Worm (Caenorhabditis elegans) whole organism, L2 larva: ENCODE data around the gene ZK813.6.

Experiments used
- C34F6.9 ChIP-seq: fragments of 150-350 bp; optimal IDR thresholded peaks from 2 replicates; lab custom pipeline; 2014; ENCODE audit warnings: missing biosample characterization, missing genetic modification characterization
- F13H6.1 ChIP-seq: sonication (generic microtip); optimal IDR thresholded peaks from 2 replicates; lab custom pipeline; 2016; ENCODE audit warnings: missing genetic modification characterization, missing compliant biosample characterization
- R02D3.7 ChIP-seq: fragments of 150-350 bp; optimal IDR thresholded peaks from 2 replicates; lab custom pipeline; 2014; ENCODE audit warnings: missing biosample characterization, missing genetic modification characterization
- Y55F3AM.14 ChIP-seq: fragments of 200-800 bp; sonication (Bioruptor generic); optimal IDR thresholded peaks from 2 replicates; lab custom pipeline; 2018; ENCODE audit warnings: mild to moderate bottlenecking, missing genetic modification characterization, missing compliant biosample characterization
- ZK546.5 ChIP-seq: sonication (generic microtip); optimal IDR thresholded peaks from 2 replicates; lab custom pipeline; 2017; ENCODE audit warnings: missing biosample characterization, missing genetic modification characterization
- alr-1 ChIP-seq: fragments of 150-350 bp; optimal IDR thresholded peaks from 2 replicates; lab custom pipeline; 2014; ENCODE audit warnings: missing biosample characterization, missing genetic modification characterization
- aly-2 ChIP-seq: fragments of 150-350 bp; optimal IDR thresholded peaks from 2 replicates; lab custom pipeline; 2014; ENCODE audit warnings: missing biosample characterization, missing genetic modification characterization
- ama-1 ChIP-seq: fragments of 150-350 bp; optimal IDR thresholded peaks from 2 replicates; lab custom pipeline; 2018; ENCODE audit warnings: inconsistent platforms
- blmp-1 ChIP-seq: sonication (generic microtip); optimal IDR thresholded peaks from 2 replicates; lab custom pipeline; 2017; ENCODE audit warnings: missing genetic modification characterization, mild to moderate bottlenecking, missing compliant biosample characterization, antibody characterized with exemption, moderate library complexity; ENCODE audit not compliant: insufficient read depth
- ceh-82 ChIP-seq: fragments of 150-350 bp; optimal IDR thresholded peaks from 2 replicates; lab custom pipeline; 2014; ENCODE audit warnings: missing biosample characterization, missing genetic modification characterization
- crh-2 ChIP-seq: sonication (generic microtip); optimal IDR thresholded peaks from 2 replicates; lab custom pipeline; 2017; ENCODE audit warnings: missing biosample characterization, missing genetic modification characterization
- dmd-4 ChIP-seq: sonication (generic microtip); optimal IDR thresholded peaks from 2 replicates; lab custom pipeline; 2017; ENCODE audit warnings: missing biosample characterization, missing genetic modification characterization
- egl-27 ChIP-seq: sonication (generic microtip); optimal IDR thresholded peaks from 3 replicates; lab custom pipeline; 2017; ENCODE audit warnings: missing biosample characterization, missing genetic modification reagents, missing genetic modification characterization
- elt-1 ChIP-seq: fragments of 150-350 bp; optimal IDR thresholded peaks from 2 replicates; lab custom pipeline; 2014; ENCODE audit warnings: missing biosample characterization, missing genetic modification characterization
- elt-3 ChIP-seq: sonication (generic microtip); optimal IDR thresholded peaks from 2 replicates; lab custom pipeline; 2017; ENCODE audit warnings: missing biosample characterization, missing genetic modification characterization
- fos-1 ChIP-seq: fragments of 150-350 bp; optimal IDR thresholded peaks from 2 replicates; lab custom pipeline; 2014; ENCODE audit warnings: missing biosample characterization, missing genetic modification characterization
- gmeb-1 ChIP-seq: fragments of 150-350 bp; optimal IDR thresholded peaks from 2 replicates; lab custom pipeline; 2014; ENCODE audit warnings: missing biosample characterization, missing genetic modification characterization
- lin-11 ChIP-seq: fragments of 150-350 bp; sonication (generic microtip); optimal IDR thresholded peaks from 2 replicates; lab custom pipeline; 2014; ENCODE audit warnings: missing biosample characterization, missing genetic modification characterization, inconsistent platforms, mixed read lengths
- mbf-1 ChIP-seq: sonication (generic microtip); optimal IDR thresholded peaks from 2 replicates; lab custom pipeline; 2017; ENCODE audit warnings: missing biosample characterization, missing genetic modification characterization
- nhr-10 ChIP-seq: sonication (generic microtip); optimal IDR thresholded peaks from 2 replicates; lab custom pipeline; 2017; ENCODE audit warnings: missing biosample characterization, missing genetic modification characterization
- nhr-12 ChIP-seq: fragments of 150-350 bp; optimal IDR thresholded peaks from 2 replicates; lab custom pipeline; 2014; ENCODE audit warnings: missing biosample characterization, missing genetic modification characterization
- nhr-21 ChIP-seq: fragments of 150-350 bp; optimal IDR thresholded peaks from 2 replicates; lab custom pipeline; 2014; ENCODE audit warnings: missing biosample characterization, missing genetic modification characterization
- nhr-23 ChIP-seq: fragments of 150-350 bp; optimal IDR thresholded peaks from 2 replicates; lab custom pipeline; 2014; ENCODE audit warnings: missing biosample characterization, missing genetic modification reagents, missing genetic modification characterization
- nhr-25 ChIP-seq: fragments of 150-350 bp; sonication (generic microtip); optimal IDR thresholded peaks from 3 replicates; lab custom pipeline; 2014; ENCODE audit warnings: missing biosample characterization, missing genetic modification characterization
- nhr-77 ChIP-seq: fragments of 150-350 bp; optimal IDR thresholded peaks from 2 replicates; lab custom pipeline; 2014; ENCODE audit warnings: missing biosample characterization, missing genetic modification characterization
- peb-1 ChIP-seq: fragments of 150-350 bp; optimal IDR thresholded peaks from 2 replicates; lab custom pipeline; 2014; ENCODE audit warnings: missing biosample characterization, missing genetic modification characterization
- sma-9 ChIP-seq, 2 experiments: fragments of 150-350 bp in 1 of 2; sonication (generic microtip) in 1 of 2; optimal IDR thresholded peaks; 2 replicates each; lab custom pipeline; 2014 to 2016; ENCODE audit warnings: missing genetic modification characterization in 2 of 2, mild to moderate bottlenecking in 1 of 2, missing biosample characterization in 1 of 2, missing compliant biosample characterization in 1 of 2, missing genetic modification reagents in 1 of 2, moderate library complexity in 1 of 2
- snpc-4 ChIP-seq: fragments of 150-350 bp; optimal IDR thresholded peaks from 2 replicates; lab custom pipeline; 2014; ENCODE audit warnings: missing biosample characterization, missing genetic modification characterization
- unc-39 ChIP-seq: fragments of 150-350 bp; optimal IDR thresholded peaks from 2 replicates; lab custom pipeline; 2014; ENCODE audit warnings: missing biosample characterization, missing genetic modification characterization
- unc-55 ChIP-seq: fragments of 150-350 bp; sonication (generic microtip); optimal IDR thresholded peaks from 3 replicates; lab custom pipeline; 2014; ENCODE audit warnings: missing biosample characterization, missing genetic modification reagents, missing genetic modification characterization
- unc-62 ChIP-seq: fragments of 150-350 bp; optimal IDR thresholded peaks from 2 replicates; lab custom pipeline; 2014; ENCODE audit warnings: missing biosample characterization, missing genetic modification reagents, missing genetic modification characterization
- zag-1 ChIP-seq: fragments of 150-350 bp; optimal IDR thresholded peaks from 2 replicates; lab custom pipeline; 2014; ENCODE audit warnings: missing biosample characterization, missing genetic modification characterization
- ztf-11 ChIP-seq: sonication (generic microtip); optimal IDR thresholded peaks from 2 replicates; lab custom pipeline; 2017; ENCODE audit warnings: missing biosample characterization, missing genetic modification characterization
- ztf-4 ChIP-seq: fragments of 150-350 bp; optimal IDR thresholded peaks from 2 replicates; lab custom pipeline; 2014; ENCODE audit warnings: missing biosample characterization, missing genetic modification characterization

The ZK813.6 gene

DNA sequence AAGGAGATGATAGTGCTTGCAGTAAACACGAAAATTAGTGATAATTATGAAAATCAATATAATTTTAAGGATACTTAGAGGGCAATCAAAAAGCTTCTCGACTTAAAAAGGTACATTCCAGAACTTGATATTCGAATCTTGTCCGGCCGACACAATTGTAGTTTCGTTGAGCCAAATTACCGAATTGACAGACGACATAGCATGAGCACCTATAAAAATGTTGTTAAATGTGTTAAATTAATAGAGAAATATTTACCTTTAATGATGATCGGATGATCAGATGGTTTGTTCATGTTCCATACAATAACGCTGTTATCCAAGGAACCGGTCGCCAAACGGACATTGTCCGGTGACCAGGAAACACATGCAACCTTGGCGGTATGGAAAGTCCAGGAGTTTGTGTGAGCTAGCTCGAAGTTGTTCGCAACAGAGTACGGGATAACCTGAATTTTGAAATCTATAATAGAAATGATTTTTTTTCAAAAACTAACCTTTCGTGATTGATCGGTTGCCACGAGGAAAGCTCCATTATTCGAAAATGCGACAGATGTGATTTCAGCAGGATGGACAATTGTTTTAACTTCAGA, 15.8 kb upstream of the ZK813.6 start:
- TF ChIP-seq unc-55 (GFP tag; lab: Kevin White, UChicago) (no peak), nhr-21 (no peak), ama-1 (lab: Kevin White, UChicago) (no peak), elt-1 (no peak), snpc-4 (no peak), peb-1 (tag; lab: Kevin White, UChicago) (no peak), unc-62 (GFP tag; lab: Kevin White, UChicago) (no peak), nhr-77 (tag; lab: Kevin White, UChicago) (no peak), nhr-23 (tag; lab: Kevin White, UChicago) (no peak), egl-27 (tag; lab: Kevin White, UChicago) (no peak), unc-39 (no peak)

DNA sequence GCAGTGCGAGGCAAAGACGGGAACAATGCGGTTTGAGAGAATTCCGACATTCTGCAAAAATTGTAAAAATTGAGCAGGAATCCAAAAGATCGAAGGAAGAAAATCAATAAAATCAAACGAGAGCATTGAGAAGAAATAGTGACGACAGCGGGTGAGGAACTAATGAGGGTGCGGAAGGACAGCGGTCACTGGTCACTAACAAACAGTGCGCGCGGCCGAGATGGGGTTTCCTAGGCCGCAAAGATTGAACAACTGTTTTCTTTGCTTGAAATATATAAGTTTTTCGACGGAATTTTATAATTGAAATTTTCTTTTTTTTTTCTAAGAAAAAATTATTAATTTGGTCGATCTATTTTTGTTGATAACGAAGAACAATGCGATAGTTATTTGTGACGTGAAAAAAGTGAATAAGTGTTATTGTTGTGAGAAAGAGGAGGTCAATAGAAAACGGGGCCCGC, 13.0 kb upstream of the ZK813.6 start, which contains the start of gene unc-78:
unc-78 (minus strand) TSS at position 51 of the 458 bp plus-strand sequence.
- TF ChIP-seq blmp-1 (no peak), F13H6.1 (tag; lab: Kevin White, UChicago) (peak; percentile 29), fos-1 (peak; percentile 33), gmeb-1 (tag; lab: Kevin White, UChicago) (no peak)

- TF ChIP-seq peb-1 (tag; lab: Kevin White, UChicago) = no peak
- TF ChIP-seq F13H6.1 (tag; lab: Kevin White, UChicago) = no peak
- TF ChIP-seq nhr-25 (tag; lab: Kevin White, UChicago) = peak; percentile 37
Observed at ce11 chrX:3414660-3415144, 9.9 kb upstream of the ZK813.6 start, which contains the start of gene dhs-27. TSS of gene dhs-27 (minus strand) at chrX:3414710.

DNA sequence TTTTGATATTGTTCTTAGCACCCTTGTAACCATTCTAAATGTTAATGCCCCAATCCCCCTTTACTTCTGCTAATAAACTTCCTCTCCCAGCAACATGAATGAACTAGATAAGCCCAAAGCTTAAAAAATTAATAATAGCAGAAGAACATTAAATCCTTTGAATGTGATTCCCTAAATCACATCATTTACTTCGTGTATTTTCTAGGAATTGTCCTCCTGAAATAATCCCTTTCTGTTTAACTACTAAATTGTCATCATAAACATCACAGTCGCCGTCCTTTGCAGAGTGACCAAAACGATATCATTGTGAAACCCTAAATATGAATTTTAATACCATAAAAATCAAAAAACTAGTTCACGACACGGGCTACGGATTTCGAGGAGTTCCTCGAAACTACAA, 8.6 kb upstream of the ZK813.6 start:
- TF ChIP-seq ztf-4 = no peak
- no peak for TF ChIP-seq mbf-1 (tag; lab: Kevin White, UChicago)
- no peak for TF ChIP-seq lin-11
- no peak for TF ChIP-seq blmp-1
- no peak for TF ChIP-seq nhr-77 (tag; lab: Kevin White, UChicago)
- TF ChIP-seq egl-27 (tag; lab: Kevin White, UChicago) = no peak
- TF ChIP-seq C34F6.9 (tag; lab: Kevin White, UChicago) = no peak
- no peak for TF ChIP-seq elt-1
- no peak for TF ChIP-seq fos-1
- TF ChIP-seq R02D3.7 (tag; lab: Kevin White, UChicago) = no peak
- TF ChIP-seq nhr-10 = no peak

- no peak for TF ChIP-seq alr-1 (tag; lab: Kevin White, UChicago)
- no peak for TF ChIP-seq nhr-12 (tag; lab: Kevin White, UChicago)
- TF ChIP-seq dmd-4 (tag; lab: Kevin White, UChicago) = no peak
- no peak for TF ChIP-seq C34F6.9 (tag; lab: Kevin White, UChicago)
- TF ChIP-seq fos-1 = no peak
- no peak for TF ChIP-seq unc-55 (GFP tag; lab: Kevin White, UChicago)
- TF ChIP-seq egl-27 (tag; lab: Kevin White, UChicago) = no peak
- TF ChIP-seq unc-62 (GFP tag; lab: Kevin White, UChicago) = no peak
- TF ChIP-seq sma-9 (GFP tag; optimal IDR thresholded peaks at IDR 0.05; lab: Kevin White, UChicago) = no peak
- no peak for TF ChIP-seq sma-9 (tag; optimal IDR thresholded peaks at IDR 0.05; lab: Kevin White, UChicago)
- TF ChIP-seq, all 48 proteins: peak for 0
Observed at ce11 chrX:3419084-3419483, 5.5 kb upstream of the ZK813.6 start, which contains the start of gene C04F6.7. TSS of gene C04F6.7 (minus strand) at chrX:3419184.

ce11 chrX:3429122-3429521, 4.5 kb downstream of the ZK813.6 start:
- peak; percentile 5 for TF ChIP-seq sma-9 (GFP tag; optimal IDR thresholded peaks at IDR 0.05; lab: Kevin White, UChicago)
- no peak for TF ChIP-seq sma-9 (tag; optimal IDR thresholded peaks at IDR 0.05; lab: Kevin White, UChicago)
- no peak for TF ChIP-seq peb-1 (tag; lab: Kevin White, UChicago)

- TF ChIP-seq ztf-4 (no peak), Y55F3AM.14 (no peak), nhr-12 (tag; lab: Kevin White, UChicago) (no peak), lin-11 (no peak), ceh-82 (tag; lab: Kevin White, UChicago) (no peak), nhr-23 (tag; lab: Kevin White, UChicago) (no peak), unc-62 (GFP tag; lab: Kevin White, UChicago) (no peak), ztf-11 (tag; lab: Kevin White, UChicago) (no peak), crh-2 (tag; lab: Kevin White, UChicago) (no peak), nhr-10 (no peak), ZK546.5 (tag; lab: Kevin White, UChicago) (no peak), elt-3 (tag; lab: Kevin White, UChicago) (no peak), blmp-1 (no peak), sma-9 (GFP tag; optimal IDR thresholded peaks at IDR 0.05; lab: Kevin White, UChicago) (no peak), sma-9 (tag; optimal IDR thresholded peaks at IDR 0.05; lab: Kevin White, UChicago) (no peak), unc-39 (no peak), mbf-1 (tag; lab: Kevin White, UChicago) (no peak), aly-2 (tag; lab: Kevin White, UChicago) (no peak), unc-55 (GFP tag; lab: Kevin White, UChicago) (no peak), zag-1 (tag; lab: Kevin White, UChicago) (no peak)
Observed at ce11 chrX:3430020-3430419, 5.4 kb downstream of the ZK813.6 start, which contains the start of gene ZK813.4. TSS of gene ZK813.4 (minus strand) at chrX:3430120.
